Worm (Caenorhabditis elegans) whole organism, late embryonic: Measurements from ENCODE around the gene T22C8.3.

Source experiments
- F13H6.1 ChIP-seq: sonication (generic microtip); optimal IDR thresholded peaks from 2 replicates; lab custom pipeline; 2016; ENCODE audit warnings: missing genetic modification characterization, missing compliant biosample characterization
- pros-1 ChIP-seq: fragments of 150-350 bp; optimal IDR thresholded peaks from 2 replicates; lab custom pipeline; 2014; ENCODE audit warnings: missing biosample characterization, missing genetic modification reagents, missing genetic modification characterization

DNA sequence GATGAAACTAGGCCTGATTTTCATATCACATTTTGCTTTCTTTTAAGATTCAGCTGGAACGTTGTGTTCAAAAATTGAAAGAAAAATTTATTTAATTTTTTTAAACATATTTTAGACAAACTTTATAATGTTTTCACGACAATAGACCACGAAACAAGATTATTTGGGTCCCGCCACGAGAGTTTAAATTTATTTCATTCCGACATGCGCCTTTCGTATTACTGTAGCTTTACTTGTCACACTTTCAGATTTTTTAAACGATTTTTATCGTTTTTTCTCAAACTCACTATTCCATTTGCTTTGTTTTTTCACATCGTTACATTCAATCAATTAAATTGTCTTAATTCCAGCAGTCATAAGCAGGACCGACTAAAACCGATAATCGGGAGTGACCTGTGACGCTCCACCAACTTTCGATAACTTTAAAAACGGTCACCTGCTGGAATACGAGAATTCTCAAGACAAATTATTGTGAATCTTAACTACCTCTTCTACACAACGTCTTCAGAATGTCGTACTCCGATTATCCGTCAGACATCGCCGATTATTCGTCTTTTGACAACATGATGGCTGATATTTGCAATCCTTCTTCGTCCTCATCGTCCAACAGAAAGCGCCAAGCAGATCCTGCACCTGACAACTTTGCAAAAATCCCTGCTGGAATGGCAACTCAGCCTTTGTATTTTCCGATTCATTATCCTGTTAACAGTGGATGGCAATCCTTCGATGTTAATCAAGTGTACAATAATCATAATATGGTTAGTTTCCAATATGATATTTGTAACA lies 27.8 kb downstream of the T22C8.3 start, which contains the start of gene aptf-3:
- TF ChIP-seq pros-1 (tag; lab: Kevin White, UChicago) (no peak), F13H6.1 (tag; lab: Kevin White, UChicago) (no peak)
